Worm (Caenorhabditis elegans) whole organism, young adult: ENCODE data around the gene zipt-7.1.

Experiments used
- F22D6.2 ChIP-seq: sonication (generic microtip); optimal IDR thresholded peaks from 2 replicates; lab custom pipeline; 2016; ENCODE audit warnings: mild to moderate bottlenecking, missing genetic modification characterization, missing compliant biosample characterization
- F52B5.7 ChIP-seq: sonication (generic microtip); optimal IDR thresholded peaks from 2 replicates; lab custom pipeline; 2016; ENCODE audit warnings: mild to moderate bottlenecking, missing genetic modification characterization, missing compliant biosample characterization
- F57C9.4 ChIP-seq: sonication (generic microtip); optimal IDR thresholded peaks from 2 replicates; lab custom pipeline; 2017; ENCODE audit warnings: mild to moderate bottlenecking, missing genetic modification characterization, missing compliant biosample characterization
- K12H6.12 ChIP-seq: fragments of 200-800 bp; sonication (Bioruptor generic); optimal IDR thresholded peaks from 2 replicates; lab custom pipeline; 2018; ENCODE audit warnings: mild to moderate bottlenecking, missing genetic modification characterization, missing compliant biosample characterization
- Y53G8AR.9 ChIP-seq: fragments of 200-800 bp; sonication (Bioruptor generic); conservative IDR thresholded peaks from 2 replicates; pipeline ENCODE4 v1.3.6; 2022; ENCODE audit warnings: missing genetic modification reagents, missing genetic modification characterization, missing compliant biosample characterization
- Y56A3A.18 ChIP-seq: fragments of 200-800 bp; sonication (Bioruptor generic); IDR thresholded peaks from 2 replicates; pipeline ENCODE4 v1.3.6; 2022; ENCODE audit warnings: missing genetic modification reagents, missing genetic modification characterization, missing compliant biosample characterization
- Y67H2A.10 ChIP-seq: fragments of 200-800 bp; sonication (Bioruptor generic); conservative IDR thresholded peaks from 2 replicates; pipeline ENCODE4 v1.3.6; 2022; ENCODE audit warnings: missing genetic modification reagents, missing genetic modification characterization, missing compliant biosample characterization
- Y79H2A.3 ChIP-seq: fragments of 200-800 bp; sonication (Bioruptor generic); conservative IDR thresholded peaks from 2 replicates; pipeline ENCODE4 v1.3.6; 2022; ENCODE audit warnings: missing genetic modification reagents, missing genetic modification characterization, missing compliant biosample characterization
- Y95B8A.8 ChIP-seq: fragments of 200-800 bp; sonication (Bioruptor generic); IDR thresholded peaks from 2 replicates; pipeline ENCODE4 v1.3.6; 2022; ENCODE audit warnings: missing genetic modification reagents, missing genetic modification characterization, missing compliant biosample characterization
- aptf-2 ChIP-seq: fragments of 200-800 bp; sonication (Bioruptor generic); conservative IDR thresholded peaks from 2 replicates; pipeline ENCODE4 v1.3.6; 2022; ENCODE audit warnings: missing genetic modification reagents, missing genetic modification characterization, missing compliant biosample characterization
- aptf-3 ChIP-seq: fragments of 200-800 bp; sonication (Bioruptor generic); IDR thresholded peaks from 2 replicates; pipeline ENCODE4 v1.3.6; 2022; ENCODE audit warnings: missing genetic modification characterization, missing compliant biosample characterization
- atf-7 ChIP-seq: sonication (generic microtip); optimal IDR thresholded peaks from 2 replicates; lab custom pipeline; 2017; ENCODE audit warnings: mild to moderate bottlenecking, missing genetic modification characterization, missing compliant biosample characterization
- athp-1 ChIP-seq: sonication (generic microtip); optimal IDR thresholded peaks from 2 replicates; lab custom pipeline; 2017; ENCODE audit warnings: mild to moderate bottlenecking, missing genetic modification characterization, missing compliant biosample characterization
- attf-5 ChIP-seq: fragments of 200-800 bp; sonication (Bioruptor generic); optimal IDR thresholded peaks from 2 replicates; lab custom pipeline; 2018; ENCODE audit warnings: mild to moderate bottlenecking, missing genetic modification characterization, missing compliant biosample characterization
- attf-6 ChIP-seq: fragments of 200-800 bp; sonication (Bioruptor generic); IDR thresholded peaks from 2 replicates; pipeline ENCODE4 v1.3.6; 2022; ENCODE audit warnings: missing genetic modification reagents, missing genetic modification characterization, missing compliant biosample characterization
- ceh-100 ChIP-seq: fragments of 200-800 bp; sonication (Bioruptor generic); IDR thresholded peaks from 2 replicates; pipeline ENCODE4 v1.3.6; 2022; ENCODE audit warnings: missing genetic modification reagents, missing genetic modification characterization, missing compliant biosample characterization
- ceh-58 ChIP-seq: fragments of 200-800 bp; sonication (Bioruptor generic); IDR thresholded peaks from 2 replicates; pipeline ENCODE4 v1.3.6; 2022; ENCODE audit warnings: missing genetic modification characterization, missing compliant biosample characterization
- ceh-79 ChIP-seq: sonication (generic microtip); optimal IDR thresholded peaks from 2 replicates; lab custom pipeline; 2017; ENCODE audit warnings: mild to moderate bottlenecking, missing genetic modification characterization, missing compliant biosample characterization
- ceh-91 ChIP-seq: fragments of 200-800 bp; sonication (Bioruptor generic); IDR thresholded peaks from 2 replicates; pipeline ENCODE4 v1.3.6; 2022; ENCODE audit warnings: missing genetic modification reagents, missing genetic modification characterization, missing compliant biosample characterization
- chd-7 ChIP-seq: sonication (generic microtip); optimal IDR thresholded peaks from 2 replicates; lab custom pipeline; 2016; ENCODE audit warnings: mild to moderate bottlenecking, missing genetic modification characterization, moderate library complexity, missing compliant biosample characterization
- dpl-1 ChIP-seq: fragments of 150-350 bp; optimal IDR thresholded peaks from 2 replicates; lab custom pipeline; 2014; ENCODE audit warnings: missing biosample characterization, missing genetic modification reagents, missing genetic modification characterization
- egrh-3 ChIP-seq: fragments of 200-800 bp; sonication (Bioruptor generic); IDR thresholded peaks from 2 replicates; pipeline ENCODE4 v1.3.6; 2022; ENCODE audit warnings: missing genetic modification reagents, missing genetic modification characterization, missing compliant biosample characterization
- fkh-3 ChIP-seq: sonication (generic microtip); optimal IDR thresholded peaks from 2 replicates; lab custom pipeline; 2016; ENCODE audit warnings: mild to moderate bottlenecking, missing genetic modification characterization, missing compliant biosample characterization
- gei-17 ChIP-seq: fragments of 200-800 bp; sonication (Bioruptor generic); optimal IDR thresholded peaks from 2 replicates; lab custom pipeline; 2018; ENCODE audit warnings: mild to moderate bottlenecking, missing genetic modification characterization, missing compliant biosample characterization
- hlh-12 ChIP-seq: sonication (generic microtip); optimal IDR thresholded peaks from 2 replicates; lab custom pipeline; 2016; ENCODE audit warnings: missing genetic modification characterization, missing compliant biosample characterization
- hsf-1 ChIP-seq: fragments of 200-800 bp; sonication (Bioruptor generic); IDR thresholded peaks from 2 replicates; pipeline ENCODE4 v1.3.6; 2022; ENCODE audit warnings: missing genetic modification reagents, missing genetic modification characterization, missing compliant biosample characterization
- lsl-1 ChIP-seq: fragments of 200-800 bp; sonication (Bioruptor generic); optimal IDR thresholded peaks from 2 replicates; lab custom pipeline; 2018; ENCODE audit warnings: mild to moderate bottlenecking, missing genetic modification characterization, moderate library complexity, missing compliant biosample characterization
- madf-8 ChIP-seq: fragments of 200-800 bp; sonication (Bioruptor generic); conservative IDR thresholded peaks from 2 replicates; pipeline ENCODE4 v1.3.6; 2022; ENCODE audit warnings: missing genetic modification reagents, missing genetic modification characterization, missing compliant biosample characterization
- mcd-1 ChIP-seq: fragments of 200-800 bp; sonication (Bioruptor generic); IDR thresholded peaks from 2 replicates; pipeline ENCODE4 v1.3.6; 2022; ENCODE audit warnings: missing genetic modification reagents, missing genetic modification characterization, missing compliant biosample characterization
- mes-4 ChIP-seq: sonication (generic microtip); optimal IDR thresholded peaks from 2 replicates; lab custom pipeline; 2016; ENCODE audit warnings: missing genotype, missing genetic modification characterization, missing compliant biosample characterization
- nhr-27 ChIP-seq: fragments of 200-800 bp; sonication (Bioruptor generic); optimal IDR thresholded peaks from 2 replicates; lab custom pipeline; 2018; ENCODE audit warnings: mild to moderate bottlenecking, missing genetic modification characterization, moderate library complexity, missing compliant biosample characterization
- nhr-80 ChIP-seq: sonication (generic microtip); optimal IDR thresholded peaks from 2 replicates; lab custom pipeline; 2016; ENCODE audit warnings: missing genetic modification characterization, missing compliant biosample characterization
- pbrm-1 ChIP-seq: fragments of 200-800 bp; sonication (Bioruptor generic); IDR thresholded peaks from 2 replicates; pipeline ENCODE4 v1.3.6; 2022; ENCODE audit warnings: missing genetic modification reagents, missing genetic modification characterization, missing compliant biosample characterization
- pha-4 ChIP-seq: fragments of 150-350 bp; sonication (generic microtip); optimal IDR thresholded peaks from 2 replicates; lab custom pipeline; 2014; ENCODE audit warnings: missing biosample characterization, missing genetic modification reagents, missing genetic modification characterization
- rcor-1 ChIP-seq: fragments of 200-800 bp; sonication (Bioruptor generic); IDR thresholded peaks from 2 replicates; pipeline ENCODE4 v1.3.6; 2022; ENCODE audit warnings: missing genetic modification reagents, missing genetic modification characterization, missing compliant biosample characterization
- sdz-38 ChIP-seq: sonication (generic microtip); optimal IDR thresholded peaks from 2 replicates; lab custom pipeline; 2016; ENCODE audit warnings: missing genotype, missing genetic modification characterization, missing compliant biosample characterization
- snpc-1.1 ChIP-seq: sonication (generic microtip); optimal IDR thresholded peaks from 2 replicates; lab custom pipeline; 2017; ENCODE audit warnings: missing genetic modification characterization, mild to moderate bottlenecking, missing compliant biosample characterization, antibody characterized with exemption, moderate library complexity, missing genotype, missing genetic modification reagents; ENCODE audit not compliant: insufficient read depth
- snpc-4 ChIP-seq, 5 experiments: fragments of 150-350 bp in 1 of 5; sonication (generic microtip) in 4 of 5; optimal IDR thresholded peaks; 2 replicates each; lab custom pipeline; 2014 to 2018; ENCODE audit warnings: missing genetic modification characterization in 5 of 5, missing biosample characterization in 3 of 5, antibody characterized with exemption in 2 of 5, mild to moderate bottlenecking in 2 of 5, missing compliant biosample characterization in 2 of 5, missing genotype in 2 of 5, moderate library complexity in 2 of 5, missing genetic modification reagents in 1 of 5
- somi-1 ChIP-seq: fragments of 200-800 bp; sonication (Bioruptor generic); optimal IDR thresholded peaks from 2 replicates; lab custom pipeline; 2018; ENCODE audit warnings: mild to moderate bottlenecking, missing genetic modification characterization, missing compliant biosample characterization
- unc-62 ChIP-seq: fragments of 150-350 bp; optimal IDR thresholded peaks from 2 replicates; lab custom pipeline; 2014; ENCODE audit warnings: missing biosample characterization, missing genetic modification reagents, missing genetic modification characterization
- ztf-25 ChIP-seq: fragments of 200-800 bp; sonication (Bioruptor generic); IDR thresholded peaks from 2 replicates; pipeline ENCODE4 v1.3.6; 2022; ENCODE audit warnings: missing genetic modification reagents, missing genetic modification characterization, missing compliant biosample characterization
- ztf-28 ChIP-seq: fragments of 200-800 bp; sonication (Bioruptor generic); IDR thresholded peaks from 2 replicates; pipeline ENCODE4 v1.3.6; 2022; ENCODE audit warnings: missing genetic modification reagents, missing genetic modification characterization, missing compliant biosample characterization

zipt-7.1 gene

DNA sequence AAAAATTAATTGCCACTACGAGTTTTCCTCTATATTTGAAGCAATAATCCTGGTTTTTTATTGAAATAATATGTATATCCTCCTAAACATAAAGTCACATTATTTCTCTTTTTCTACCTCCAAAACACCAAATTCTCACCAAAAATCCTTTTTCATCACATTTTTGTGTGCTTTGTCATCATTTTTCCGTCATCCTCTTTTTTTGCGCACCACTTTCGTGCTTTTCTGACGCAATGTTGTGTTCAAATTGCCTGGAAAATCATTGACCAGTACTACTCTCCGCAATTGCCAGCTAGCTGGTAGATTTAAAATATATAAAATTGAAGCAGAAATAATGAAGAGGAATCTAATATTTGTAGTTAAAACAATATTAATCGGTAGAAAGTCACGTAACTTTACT is 19.9 kb downstream of the zipt-7.1 start:
- TF ChIP-seq ceh-91 (GFP tag; lab: Robert Waterston, UW) = no peak
- TF ChIP-seq mcd-1 (GFP tag; lab: Robert Waterston, UW) = no peak
- TF ChIP-seq Y53G8AR.9 = no peak
- TF ChIP-seq chd-7 (tag; lab: Kevin White, UChicago) = no peak
- TF ChIP-seq athp-1 (tag; lab: Kevin White, UChicago) = no peak
- no peak for TF ChIP-seq hsf-1 (GFP tag; lab: Robert Waterston, UW)
- no peak for TF ChIP-seq aptf-3 (GFP tag; lab: Robert Waterston, UW)
- no peak for TF ChIP-seq snpc-1.1
- TF ChIP-seq ceh-79 (tag; lab: Kevin White, UChicago) = no peak
- TF ChIP-seq unc-62 (GFP tag; lab: Kevin White, UChicago) = no peak

DNA sequence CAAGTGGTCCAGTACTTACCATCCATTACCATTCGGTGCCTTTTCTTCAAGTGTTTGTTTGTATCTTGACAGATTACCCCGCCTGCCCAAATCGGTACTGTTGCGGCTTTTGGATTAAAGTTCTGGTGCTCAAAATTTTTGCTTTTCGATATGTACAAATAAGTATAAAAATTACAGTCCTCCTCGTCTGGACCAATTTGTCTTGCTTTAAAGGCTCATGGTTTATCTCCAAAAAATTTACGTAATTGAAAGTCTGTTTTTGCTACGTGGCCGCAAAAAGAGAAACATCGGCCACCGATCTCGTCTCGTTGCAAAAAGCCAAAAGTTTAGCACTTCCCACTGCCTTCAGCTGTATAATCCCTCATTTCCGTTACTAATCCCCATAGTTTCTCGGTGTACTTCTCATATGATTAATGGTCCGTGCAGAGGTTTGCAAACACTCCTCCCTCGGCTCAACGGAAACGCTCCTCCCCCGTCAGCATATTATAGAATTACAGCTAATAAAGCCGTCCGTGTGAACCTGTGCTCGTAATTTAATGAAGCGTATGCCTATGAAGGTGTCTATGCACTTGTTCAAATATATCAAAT is 20.5 kb downstream of the zipt-7.1 start:
- TF ChIP-seq attf-5 (no peak), aptf-2 (GFP tag; lab: Robert Waterston, UW) (no peak), ceh-100 (GFP tag; lab: Robert Waterston, UW) (no peak), lsl-1 (GFP tag; lab: Kevin White, UChicago) (no peak), atf-7 (tag; lab: Kevin White, UChicago) (no peak)

DNA sequence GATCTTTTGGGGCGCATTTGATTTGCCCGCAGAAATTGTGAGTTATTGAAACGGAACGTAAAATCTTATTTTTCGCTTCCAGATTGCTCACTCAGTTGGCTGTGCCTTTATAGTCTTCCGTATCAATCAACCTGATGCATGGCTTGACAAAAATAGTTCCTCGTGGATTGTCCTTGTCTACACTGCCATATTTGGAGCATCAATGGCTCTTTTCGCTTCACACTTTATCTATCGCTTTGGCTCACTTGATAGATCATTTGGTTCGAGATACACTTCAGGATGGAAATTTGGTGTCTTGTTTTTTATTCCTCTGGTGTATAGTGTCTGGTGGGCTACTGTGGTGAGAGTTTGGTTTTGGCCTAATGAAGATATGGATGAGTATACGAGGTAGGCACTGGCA is 22.2 kb downstream of the zipt-7.1 start:
- TF ChIP-seq dpl-1 (GFP tag; lab: Kevin White, UChicago) (no peak), mes-4 (tag; lab: Kevin White, UChicago) (no peak), aptf-3 (GFP tag; lab: Robert Waterston, UW) (no peak), Y67H2A.10 (GFP tag; lab: Robert Waterston, UW) (no peak), ztf-25 (no peak), Y95B8A.8 (no peak), K12H6.12 (tag; lab: Kevin White, UChicago) (no peak), Y56A3A.18 (GFP tag; lab: Robert Waterston, UW) (no peak), somi-1 (GFP tag; lab: Kevin White, UChicago) (no peak), snpc-4 (GFP tag; optimal IDR thresholded peaks at IDR 0.05; lab: Kevin White, UChicago) (no peak), snpc-4 (tag; optimal IDR thresholded peaks at IDR 0.05; lab: Kevin White, UChicago) (no peak), gei-17 (GFP tag; lab: Kevin White, UChicago) (no peak), nhr-27 (tag; lab: Kevin White, UChicago) (no peak), F57C9.4 (no peak), aptf-2 (GFP tag; lab: Robert Waterston, UW) (no peak), fkh-3 (tag; lab: Kevin White, UChicago) (no peak), atf-7 (tag; lab: Kevin White, UChicago) (no peak), ztf-28 (GFP tag; lab: Robert Waterston, UW) (no peak), pha-4 (tag; lab: Kevin White, UChicago) (no peak), Y79H2A.3 (GFP tag; lab: Robert Waterston, UW) (no peak)

DNA sequence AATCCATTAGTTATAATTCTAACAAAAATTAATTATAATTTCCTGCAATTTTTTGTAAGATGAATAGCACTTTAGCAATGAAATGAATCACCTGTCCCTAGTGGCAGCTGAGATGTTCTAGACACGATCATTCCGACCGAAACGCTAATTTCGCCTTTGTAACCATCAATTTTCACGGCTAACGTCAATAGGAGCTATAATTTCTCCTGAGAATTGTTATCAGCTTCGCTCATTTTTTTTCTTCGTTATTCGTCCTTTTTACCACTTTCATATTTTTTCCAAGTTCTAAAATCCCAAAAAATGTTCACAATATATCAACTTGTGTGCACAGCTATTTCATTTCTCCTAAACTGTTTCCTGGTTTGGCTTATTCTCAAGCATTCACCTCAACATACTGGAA is 22.7 kb downstream of the zipt-7.1 start, which contains the start of gene str-187:
str-187 (plus strand) TSS at position 301 of the 400 bp plus-strand sequence.
- TF ChIP-seq pbrm-1 (GFP tag; lab: Robert Waterston, UW) (no peak), gei-17 (GFP tag; lab: Kevin White, UChicago) (no peak), madf-8 (GFP tag; lab: Robert Waterston, UW) (no peak), rcor-1 (no peak), nhr-80 (tag; lab: Kevin White, UChicago) (no peak), Y79H2A.3 (GFP tag; lab: Robert Waterston, UW) (no peak), ceh-58 (no peak), egrh-3 (GFP tag; lab: Robert Waterston, UW) (no peak), F52B5.7 (tag; lab: Kevin White, UChicago) (no peak), atf-7 (tag; lab: Kevin White, UChicago) (no peak), mes-4 (tag; lab: Kevin White, UChicago) (no peak), hlh-12 (tag; lab: Kevin White, UChicago) (no peak), ceh-91 (GFP tag; lab: Robert Waterston, UW) (no peak), lsl-1 (GFP tag; lab: Kevin White, UChicago) (no peak), fkh-3 (tag; lab: Kevin White, UChicago) (no peak), attf-6 (no peak), sdz-38 (no peak), F22D6.2 (tag; lab: Kevin White, UChicago) (no peak), Y95B8A.8 (no peak), nhr-27 (tag; lab: Kevin White, UChicago) (no peak)
